Fruit fly (Drosophila melanogaster): ENCODE data around the gene Akr1B.
"Not testable (repeated sequence)": the region's sequence is repeated elsewhere in the genome, so short reads cannot be mapped to it uniquely, and the experiment has no call there.

Akr1B gene

DNA sequence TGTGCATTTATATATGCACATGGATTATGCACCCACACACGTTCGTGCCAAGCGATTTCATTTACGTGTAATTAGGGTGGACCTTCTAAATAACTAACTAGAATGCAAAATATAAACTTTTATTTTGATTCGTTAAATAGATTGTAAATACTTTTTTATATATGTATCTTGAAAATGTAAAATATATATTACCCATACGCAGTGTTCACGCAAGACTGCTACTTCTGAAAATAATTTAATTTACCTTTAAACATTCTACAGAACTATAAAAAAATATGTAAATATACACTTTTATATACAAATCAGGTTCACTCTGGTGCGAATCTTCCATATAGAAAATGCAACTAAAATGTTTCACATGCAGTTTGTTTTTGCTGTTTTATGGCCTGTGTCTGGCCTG lies 30.4 kb downstream of the Akr1B start:
- TF ChIP-seq ey (GFP tag; optimal IDR thresholded peaks at IDR 0.05) (no peak), foxo (GFP tag; optimal IDR thresholded peaks at IDR 0.05) (peak in 1 of 2 experiments; percentile 18), Sp1 (GFP tag; optimal IDR thresholded peaks at IDR 0.05) (peak; percentile 52), HLH106 (tag; optimal IDR thresholded peaks at IDR 0.05) (peak; percentile 23), dl (GFP tag; optimal IDR thresholded peaks at IDR 0.05; ENCODE audit: insufficient read depth in 1 of 2, partially characterized antibody in 2 of 2) (no peak)

DNA sequence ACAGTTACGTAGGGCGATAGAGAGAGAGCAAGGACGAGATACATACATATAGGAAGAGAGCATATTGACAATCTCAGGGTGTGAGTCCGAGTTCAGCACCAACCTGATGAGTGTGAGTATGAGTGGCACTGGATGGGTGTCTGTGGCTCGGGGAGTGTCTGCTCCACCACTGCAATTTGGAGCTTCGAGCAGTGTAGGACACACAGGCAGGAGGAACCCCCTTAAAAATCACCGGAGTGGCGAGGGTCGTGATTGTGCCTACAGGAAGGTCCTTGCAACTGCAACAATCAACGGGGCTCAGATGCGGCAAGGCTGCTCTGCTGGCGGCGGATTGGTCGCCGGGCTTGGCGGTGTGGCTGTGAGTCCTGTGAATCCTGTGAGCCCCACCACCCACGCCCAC lies 32.4 kb downstream of the Akr1B start:
- TF ChIP-seq pan (optimal IDR thresholded peaks at IDR 0.05) (no peak), foxo (GFP tag; optimal IDR thresholded peaks at IDR 0.05) (no peak), woc (GFP tag; optimal IDR thresholded peaks at IDR 0.05) (no peak), CG32264 (GFP tag; optimal IDR thresholded peaks at IDR 0.05) (no peak), jim (GFP tag; optimal IDR thresholded peaks at IDR 0.05) (no peak), tai (GFP tag; optimal IDR thresholded peaks at IDR 0.05) (no peak), lola (GFP tag; optimal IDR thresholded peaks at IDR 0.05) (no peak), CG9705 (GFP tag; optimal IDR thresholded peaks at IDR 0.05) (no peak), dsf (GFP tag; optimal IDR thresholded peaks at IDR 0.05; ENCODE audit: borderline replicate concordance) (no peak), Rel (GFP tag; optimal IDR thresholded peaks at IDR 0.05) (no peak), Rel (tag; optimal IDR thresholded peaks at IDR 0.05) (no peak), GATAd (GFP tag; optimal IDR thresholded peaks at IDR 0.05) (no peak), Myc (optimal IDR thresholded peaks at IDR 0.05) (no peak), h (GFP tag; optimal IDR thresholded peaks at IDR 0.05) (no peak), Dfd (GFP tag; optimal IDR thresholded peaks at IDR 0.05) (no peak)

DNA sequence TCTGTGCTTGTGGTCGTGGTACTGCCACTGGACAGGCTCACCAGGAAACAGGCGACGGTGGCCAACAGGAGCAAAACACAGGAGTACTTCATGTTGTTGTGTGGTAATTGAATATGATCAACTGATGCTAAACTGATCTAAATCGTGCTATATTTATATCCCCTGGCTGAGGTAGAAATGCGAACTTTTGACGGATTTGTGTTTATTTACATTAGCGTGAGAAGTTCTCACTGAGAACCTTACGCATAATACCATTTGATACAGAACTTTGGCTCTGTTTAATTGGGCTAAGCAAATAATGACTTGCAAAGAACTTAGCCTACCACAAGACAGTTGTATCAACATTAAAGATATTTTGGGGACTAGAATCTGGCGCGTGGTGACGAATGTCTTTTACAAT lies 33.0 kb downstream of the Akr1B start, which contains the start of gene CG33268:
CG33268 (minus strand) TSS at position 101 of the 400 bp plus-strand sequence.
- TF ChIP-seq HLH106 (tag; optimal IDR thresholded peaks at IDR 0.05) (no peak), Dif (GFP tag; optimal IDR thresholded peaks at IDR 0.05; ENCODE audit: partially characterized antibody) (no peak), Jra (GFP tag; optimal IDR thresholded peaks at IDR 0.05) (no peak), dmrt93B (GFP tag; optimal IDR thresholded peaks at IDR 0.05) (no peak), Abd-B (GFP tag; optimal IDR thresholded peaks at IDR 0.05) (no peak), Hr83 (GFP tag; optimal IDR thresholded peaks at IDR 0.05; ENCODE audit: poor library complexity, severe bottlenecking) (no peak), Hr78 (GFP tag; optimal IDR thresholded peaks at IDR 0.05) (no peak), ey (GFP tag; optimal IDR thresholded peaks at IDR 0.05) (no peak), CG32264 (GFP tag; optimal IDR thresholded peaks at IDR 0.05) (no peak), foxo (GFP tag; optimal IDR thresholded peaks at IDR 0.05) (no peak), fru (GFP tag; optimal IDR thresholded peaks at IDR 0.05) (no peak), sage (GFP tag; optimal IDR thresholded peaks at IDR 0.05) (no peak)

DNA sequence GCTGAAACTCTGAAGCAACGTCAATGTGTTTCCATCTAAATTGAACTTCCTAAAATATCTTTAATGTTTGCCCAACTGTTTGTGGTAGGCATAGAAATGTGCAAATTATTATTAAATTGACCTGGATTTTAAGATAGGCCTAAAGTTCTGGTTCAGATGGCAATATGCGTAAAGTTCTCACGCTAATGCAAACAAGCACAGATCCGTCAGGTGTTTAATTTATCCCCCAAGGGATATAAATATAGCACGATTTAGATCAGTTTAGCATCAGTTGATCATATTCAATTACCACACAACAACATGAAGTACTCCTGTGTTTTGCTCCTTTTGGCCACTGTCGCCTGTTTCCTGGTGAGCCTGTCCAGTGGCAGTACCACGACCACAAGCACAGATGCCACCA lies 34.8 kb downstream of the Akr1B start, which contains the start of gene CG7377:
CG7377 (plus strand) TSS at position 301 of the 400 bp plus-strand sequence.
- TF ChIP-seq OdsH, CG9705, woc (GFP tag; optimal IDR thresholded peaks at IDR 0.05): not testable (repeated sequence)

DNA sequence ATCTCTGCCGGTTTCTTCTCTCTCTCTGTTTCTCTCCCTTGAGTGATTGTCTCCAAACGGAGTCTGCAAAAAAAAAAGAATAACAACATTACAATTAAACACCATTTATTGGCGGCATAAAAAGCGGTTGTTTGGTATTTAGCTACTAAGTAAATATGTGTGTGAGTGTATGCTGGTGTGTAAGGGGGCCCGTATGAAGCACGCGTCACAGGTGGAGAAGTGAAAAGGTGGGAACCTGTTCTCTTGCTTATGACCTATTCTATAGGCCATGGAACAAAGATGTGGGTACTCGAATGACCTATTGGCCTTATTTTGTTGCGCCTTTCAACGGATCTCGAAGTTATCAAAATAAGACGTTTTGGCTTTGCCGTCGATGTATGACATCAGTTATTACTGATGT lies 35.6 kb downstream of the Akr1B start:
- TF ChIP-seq brk (GFP tag; optimal IDR thresholded peaks at IDR 0.05) (no peak), Abd-B (GFP tag; optimal IDR thresholded peaks at IDR 0.05) (no peak), CrebA (GFP tag; optimal IDR thresholded peaks at IDR 0.05; ENCODE audit: borderline replicate concordance) (no peak), foxo (GFP tag; optimal IDR thresholded peaks at IDR 0.05) (no peak), Rel (GFP tag; optimal IDR thresholded peaks at IDR 0.05) (no peak), Rel (tag; optimal IDR thresholded peaks at IDR 0.05) (no peak), Hnf4 (GFP tag; optimal IDR thresholded peaks at IDR 0.05) (no peak)

All from whole organism, wandering third instar larva.